Fruit fly (Drosophila melanogaster) whole organism, wandering third instar larva: ENCODE results near the gene Alp4.

Experiments used
- CG32264 ChIP-seq: fragments of 200-800 bp; sonication (Bioruptor generic); optimal IDR thresholded peaks from 2 replicates; lab custom pipeline; 2016; ENCODE audit warnings: missing biosample characterization, missing genetic modification characterization
- CG9705 ChIP-seq: fragments of 200-800 bp; sonication (Bioruptor generic); optimal IDR thresholded peaks from 2 replicates; lab custom pipeline; 2018; ENCODE audit warnings: missing biosample characterization, mild to moderate bottlenecking, missing genetic modification characterization
- Dfd ChIP-seq: fragments of >200 bp; optimal IDR thresholded peaks from 2 replicates; lab custom pipeline; 2017; ENCODE audit warnings: missing biosample characterization, missing genetic modification characterization
- Dif ChIP-seq: fragments of 200-275, 200-300 bp; sonication (Bioruptor generic); optimal IDR thresholded peaks from 2 replicates; lab custom pipeline; 2018; ENCODE audit warnings: missing biosample characterization, missing genetic modification characterization; ENCODE audit not compliant: partially characterized antibody
- GATAd ChIP-seq: sonication (Bioruptor generic); optimal IDR thresholded peaks from 2 replicates; lab custom pipeline; 2016; ENCODE audit warnings: missing biosample characterization, missing genetic modification characterization
- HLH106 ChIP-seq: fragments of 200-800 bp; optimal IDR thresholded peaks from 3 replicates; lab custom pipeline; 2019; ENCODE audit warnings: missing biosample characterization, mild to moderate bottlenecking, missing genetic modification characterization, moderate library complexity
- Hnf4 ChIP-seq: fragments of 200-800 bp; sonication (Bioruptor generic); optimal IDR thresholded peaks from 2 replicates; lab custom pipeline; 2016; ENCODE audit warnings: missing biosample characterization, mild to moderate bottlenecking, missing genetic modification characterization
- Hr78 ChIP-seq: fragments of >200 bp; optimal IDR thresholded peaks from 2 replicates; lab custom pipeline; 2017; ENCODE audit warnings: missing biosample characterization, missing genetic modification characterization
- Hr83 ChIP-seq: fragments of 200-300 bp; sonication (Bioruptor generic); optimal IDR thresholded peaks from 2 replicates; lab custom pipeline; 2016; ENCODE audit warnings: missing biosample characterization, mild to moderate bottlenecking, missing genetic modification characterization, moderate library complexity; ENCODE audit not compliant: poor library complexity, severe bottlenecking
- Jra ChIP-seq: sonication (Bioruptor generic); optimal IDR thresholded peaks from 2 replicates; lab custom pipeline; 2016; ENCODE audit warnings: missing biosample characterization, missing genetic modification characterization
- Mio ChIP-seq: sonication (Bioruptor generic); optimal IDR thresholded peaks from 2 replicates; lab custom pipeline; 2016; ENCODE audit warnings: missing biosample characterization, missing genetic modification characterization
- Myc ChIP-seq: fragments of >200 bp; optimal IDR thresholded peaks from 2 replicates; lab custom pipeline; 2017
- N ChIP-seq: fragments of >200 bp; optimal IDR thresholded peaks from 2 replicates; lab custom pipeline; 2018; ENCODE audit warnings: missing biosample characterization, missing external identifiers, missing genetic modification characterization
- OdsH ChIP-seq: fragments of 200-800 bp; sonication (Bioruptor generic); optimal IDR thresholded peaks from 2 replicates; lab custom pipeline; 2016; ENCODE audit warnings: missing biosample characterization, mild to moderate bottlenecking, missing genetic modification characterization
- Rel ChIP-seq, 2 experiments: fragments of 200-800 bp; sonication (Bioruptor generic) in 1 of 2; optimal IDR thresholded peaks; 2 replicates in 1 of 2; 3 replicates in 1 of 2; lab custom pipeline; 2016 to 2019; ENCODE audit warnings: mild to moderate bottlenecking in 2 of 2, missing biosample characterization in 2 of 2, missing genetic modification characterization in 2 of 2, moderate library complexity in 1 of 2
- Sp1 ChIP-seq: fragments of 200-800 bp; sonication (Bioruptor generic); optimal IDR thresholded peaks from 3 replicates; lab custom pipeline; 2019; ENCODE audit warnings: missing biosample characterization, mild to moderate bottlenecking, missing genetic modification characterization, moderate library complexity
- Vsx2 ChIP-seq: fragments of 200-300, 225-300 bp; sonication (Bioruptor generic); optimal IDR thresholded peaks from 2 replicates; lab custom pipeline; 2018; ENCODE audit warnings: missing biosample characterization, missing genetic modification characterization; ENCODE audit not compliant: partially characterized antibody
- br ChIP-seq: fragments of 200-800 bp; sonication (Bioruptor generic); optimal IDR thresholded peaks from 2 replicates; lab custom pipeline; 2016; ENCODE audit warnings: missing biosample characterization, missing genetic modification characterization
- brk ChIP-seq: fragments of 200-800 bp; sonication (Bioruptor generic); optimal IDR thresholded peaks from 2 replicates; lab custom pipeline; 2016; ENCODE audit warnings: missing biosample characterization, mild to moderate bottlenecking, missing genetic modification characterization
- dmrt93B ChIP-seq: fragments of 200-800 bp; sonication (Bioruptor generic); optimal IDR thresholded peaks from 2 replicates; lab custom pipeline; 2018; ENCODE audit warnings: missing biosample characterization, mild to moderate bottlenecking, missing genetic modification characterization
- ey ChIP-seq: fragments of 200-800 bp; sonication (Bioruptor generic); optimal IDR thresholded peaks from 2 replicates; lab custom pipeline; 2016; ENCODE audit warnings: missing biosample characterization, missing genetic modification characterization
- foxo ChIP-seq, 2 experiments: fragments of 200-800 bp; sonication (Bioruptor generic); optimal IDR thresholded peaks; 2 replicates in 1 of 2; 3 replicates in 1 of 2; lab custom pipeline; 2016 to 2017; ENCODE audit warnings: missing biosample characterization in 2 of 2, missing genetic modification characterization in 2 of 2
- fru ChIP-seq: fragments of 200-800 bp; sonication (Bioruptor generic); optimal IDR thresholded peaks from 3 replicates; lab custom pipeline; 2016; ENCODE audit warnings: missing biosample characterization, mild to moderate bottlenecking, missing genetic modification characterization
- h ChIP-seq: fragments of 200-800 bp; sonication (Bioruptor generic); optimal IDR thresholded peaks from 3 replicates; lab custom pipeline; 2016; ENCODE audit warnings: missing biosample characterization, mild to moderate bottlenecking, missing genetic modification characterization
- jim ChIP-seq: fragments of 175-275, 200-325 bp; sonication (Bioruptor generic); optimal IDR thresholded peaks from 2 replicates; lab custom pipeline; 2016; ENCODE audit warnings: missing biosample characterization, mild to moderate bottlenecking, missing genetic modification characterization
- lola ChIP-seq: fragments of >200 bp; optimal IDR thresholded peaks from 2 replicates; lab custom pipeline; 2017; ENCODE audit warnings: missing biosample characterization, missing genetic modification characterization
- pan ChIP-seq: fragments of >200 bp; optimal IDR thresholded peaks from 2 replicates; lab custom pipeline; 2017
- psq ChIP-seq: fragments of 200-800 bp; sonication (Bioruptor generic); optimal IDR thresholded peaks from 3 replicates; lab custom pipeline; 2017; ENCODE audit warnings: missing biosample characterization, mild to moderate bottlenecking, missing genetic modification characterization, moderate library complexity
- rgr ChIP-seq: fragments of 200-800 bp; sonication (Bioruptor generic); optimal IDR thresholded peaks from 3 replicates; lab custom pipeline; 2016; ENCODE audit warnings: missing biosample characterization, mild to moderate bottlenecking, missing genetic modification characterization
- sage ChIP-seq: fragments of 200-800 bp; sonication (Bioruptor generic); optimal IDR thresholded peaks from 2 replicates; lab custom pipeline; 2016; ENCODE audit warnings: missing biosample characterization, mild to moderate bottlenecking, missing genetic modification characterization
- tai ChIP-seq: sonication (Bioruptor generic); optimal IDR thresholded peaks from 2 replicates; lab custom pipeline; 2016; ENCODE audit warnings: missing biosample characterization, missing genetic modification characterization
- usp ChIP-seq: fragments of >200 bp; optimal IDR thresholded peaks from 2 replicates; lab custom pipeline; 2017; ENCODE audit warnings: missing biosample characterization, missing genetic modification characterization
- woc ChIP-seq: sonication (Bioruptor generic); optimal IDR thresholded peaks from 2 replicates; lab custom pipeline; 2016; ENCODE audit warnings: missing biosample characterization, mild to moderate bottlenecking, missing genetic modification characterization

Gene Alp4

DNA sequence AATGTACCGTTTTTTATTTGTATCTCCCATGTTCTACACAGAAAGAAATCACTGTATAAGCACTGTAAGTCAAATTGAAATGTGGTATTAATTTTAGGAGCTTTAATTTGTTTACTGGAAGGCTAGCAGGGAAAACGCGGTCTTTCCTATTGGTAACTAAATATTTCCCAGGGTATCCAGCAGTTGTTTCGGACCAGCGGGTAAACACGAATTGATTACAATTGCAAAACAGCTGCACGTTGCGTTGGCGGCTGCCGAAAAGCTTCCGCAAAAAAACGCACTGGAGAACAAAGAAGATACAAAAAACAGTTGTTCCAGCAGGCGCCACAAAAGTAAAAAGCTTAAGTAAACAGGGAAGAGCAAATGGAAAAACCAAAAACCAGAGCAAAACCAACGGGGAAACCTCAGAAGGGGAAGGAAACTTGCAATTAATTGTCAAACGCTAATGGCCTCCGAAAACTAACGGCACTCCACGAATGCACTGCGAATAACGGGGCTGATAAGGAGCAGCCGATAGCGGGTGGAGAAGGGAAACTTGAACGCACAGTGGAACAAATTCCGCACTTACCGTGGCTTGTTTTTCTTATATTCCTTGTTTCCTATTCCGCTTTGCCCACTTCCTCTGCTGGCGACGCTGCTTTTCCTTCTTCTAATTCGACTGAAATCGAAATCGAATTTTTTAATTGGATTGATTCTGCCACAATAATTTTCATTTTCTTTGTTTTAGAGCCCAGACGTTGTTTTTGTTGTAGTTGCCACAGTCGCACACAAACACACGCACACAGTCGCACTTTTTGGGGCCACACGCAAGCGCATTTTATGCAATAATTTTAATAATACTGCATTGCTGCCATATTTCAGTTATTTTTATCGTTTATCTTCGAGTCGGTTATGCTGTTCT is 11.3 kb downstream of the Alp4 start:
- TF ChIP-seq N (GFP tag; lab: Kevin White, UChicago) (no peak), ey (no peak), lola (GFP tag; lab: Kevin White, UChicago) (no peak), jim (GFP tag; lab: Kevin White, UChicago) (no peak), Dfd (no peak), foxo (GFP tag; optimal IDR thresholded peaks at IDR 0.05; lab: Kevin White, UChicago) (peak in 1 of 2 experiments; percentile 33), tai (no peak), pan (lab: Kevin White, UChicago) (peak; percentile 45), sage (GFP tag; lab: Kevin White, UChicago) (no peak), Hr83 (no peak), rgr (GFP tag; lab: Kevin White, UChicago) (no peak), Hr78 (GFP tag; lab: Kevin White, UChicago) (no peak), CG32264 (GFP tag; lab: Kevin White, UChicago) (peak; percentile 7), psq (GFP tag; lab: Kevin White, UChicago) (peak; percentile 52), Myc (lab: Kevin White, UChicago) (no peak), HLH106 (tag; lab: Kevin White, UChicago) (peak; percentile 25), OdsH (GFP tag; lab: Kevin White, UChicago) (no peak), br (GFP tag; lab: Kevin White, UChicago) (no peak), fru (GFP tag; lab: Kevin White, UChicago) (peak; percentile 20)

DNA sequence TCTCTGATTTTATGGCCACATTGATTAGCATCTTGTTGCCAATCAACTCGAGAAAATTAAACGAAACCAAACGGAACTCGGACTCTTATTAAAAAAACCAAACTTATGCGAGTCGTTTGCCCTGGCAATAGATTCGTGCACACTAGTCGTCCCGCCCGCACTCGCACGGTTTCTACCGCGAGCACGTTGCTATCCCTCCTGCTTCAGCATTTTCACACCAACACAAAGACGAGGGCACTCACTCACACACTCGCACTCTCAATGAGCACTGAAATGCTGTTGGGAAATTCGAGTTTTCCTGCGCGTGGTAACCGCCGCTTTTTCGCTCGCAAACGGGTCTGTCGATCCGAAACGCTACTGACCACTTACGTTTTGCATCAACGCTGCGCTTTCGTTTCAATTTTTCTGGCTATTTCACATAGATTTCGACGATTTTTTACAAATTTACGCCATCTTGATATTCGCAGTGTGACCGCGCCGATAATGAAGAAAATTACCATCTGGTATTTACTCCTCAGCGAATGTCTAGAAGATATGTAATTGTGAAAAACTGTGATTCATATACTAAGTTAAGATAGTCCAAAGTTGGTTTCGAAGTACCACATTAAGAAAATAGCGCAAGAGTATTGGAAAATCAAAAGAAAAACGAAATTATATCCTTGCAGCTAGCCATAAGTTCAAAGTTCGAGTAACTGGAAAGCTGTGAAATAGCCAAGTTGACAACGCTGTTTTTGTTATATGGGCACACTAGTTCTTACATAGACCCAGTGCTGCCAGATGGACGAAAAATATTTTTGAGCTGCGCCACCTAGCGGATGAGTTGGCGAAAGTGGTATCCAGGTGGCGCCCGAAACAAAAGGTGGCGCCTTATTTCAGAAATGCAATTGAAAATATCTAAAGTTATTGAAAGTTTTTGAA is 12.2 kb downstream of the Alp4 start, which contains the start of gene dco:
dco (minus strand) TSS at position 503 of the 918 bp plus-strand sequence.
- peak; percentile 20 for TF ChIP-seq Jra
- TF ChIP-seq jim (GFP tag; lab: Kevin White, UChicago), result peak; percentile 19
- no peak for TF ChIP-seq brk (GFP tag; lab: Kevin White, UChicago)
- peak; percentile 41 for TF ChIP-seq fru (GFP tag; lab: Kevin White, UChicago)
- no peak for TF ChIP-seq sage (GFP tag; lab: Kevin White, UChicago)
- TF ChIP-seq tai, result peak; percentile 75
- peak; percentile 61 for TF ChIP-seq N (GFP tag; lab: Kevin White, UChicago)
- peak; percentile 53 for TF ChIP-seq woc (GFP tag; lab: Kevin White, UChicago)
- TF ChIP-seq Mio (GFP tag; lab: Kevin White, UChicago), result no peak
- no peak for TF ChIP-seq usp (GFP tag; lab: Kevin White, UChicago)
- TF ChIP-seq Hnf4 (GFP tag; lab: Kevin White, UChicago), result peak; percentile 44
- TF ChIP-seq Vsx2, result no peak
- peak; percentile 73 for TF ChIP-seq HLH106 (tag; lab: Kevin White, UChicago)
- peak; percentile 51 for TF ChIP-seq ey
- TF ChIP-seq Dif, result no peak
- TF ChIP-seq lola (GFP tag; lab: Kevin White, UChicago), result no peak
- TF ChIP-seq Hr83, result peak; percentile 94
- TF ChIP-seq foxo (GFP tag; optimal IDR thresholded peaks at IDR 0.05; lab: Kevin White, UChicago), result peak in 1 of 2 experiments; percentile 80
- peak; percentile 62 for TF ChIP-seq br (GFP tag; lab: Kevin White, UChicago)
- TF ChIP-seq dmrt93B (GFP tag; lab: Kevin White, UChicago), result peak; percentile 75
- TF ChIP-seq Sp1 (GFP tag; lab: Kevin White, UChicago), result peak; percentile 1
- TF ChIP-seq Rel (GFP tag; optimal IDR thresholded peaks at IDR 0.05; lab: Kevin White, UChicago), result no peak
- no peak for TF ChIP-seq Rel (tag; optimal IDR thresholded peaks at IDR 0.05; lab: Kevin White, UChicago)
- TF ChIP-seq Myc (lab: Kevin White, UChicago), result peak; percentile 93
- peak; percentile 76 for TF ChIP-seq h (GFP tag; lab: Kevin White, UChicago)
- no peak for TF ChIP-seq GATAd (GFP tag; lab: Kevin White, UChicago)
- TF ChIP-seq Hr78 (GFP tag; lab: Kevin White, UChicago), result no peak
- peak; percentile 99 for TF ChIP-seq rgr (GFP tag; lab: Kevin White, UChicago)
- peak; percentile 48 for TF ChIP-seq CG9705
- peak; percentile 20 for TF ChIP-seq psq (GFP tag; lab: Kevin White, UChicago)
- TF ChIP-seq OdsH (GFP tag; lab: Kevin White, UChicago), result peak; percentile 7
